Worm (Caenorhabditis elegans) whole organism, L2 larva: ENCODE data around the gene K12H6.8.

Experiments
- ceh-82 ChIP-seq: fragments of 150-350 bp; optimal IDR thresholded peaks from 2 replicates; lab custom pipeline; 2014; ENCODE audit warnings: missing biosample characterization, missing genetic modification characterization
- egl-27 ChIP-seq: sonication (generic microtip); optimal IDR thresholded peaks from 3 replicates; lab custom pipeline; 2017; ENCODE audit warnings: missing biosample characterization, missing genetic modification reagents, missing genetic modification characterization
- fos-1 ChIP-seq: fragments of 150-350 bp; optimal IDR thresholded peaks from 2 replicates; lab custom pipeline; 2014; ENCODE audit warnings: missing biosample characterization, missing genetic modification characterization
- lsy-2 ChIP-seq, 2 experiments: fragments of 150-350 bp in 1 of 2; sonication (generic microtip) in 1 of 2; optimal IDR thresholded peaks; 2 replicates each; lab custom pipeline; 2014 to 2017; ENCODE audit warnings: missing biosample characterization in 2 of 2, missing genetic modification characterization in 2 of 2
- mdl-1 ChIP-seq, 2 experiments: fragments of 150-350 bp in 1 of 2; sonication (generic microtip) in 1 of 2; optimal IDR thresholded peaks; 2 replicates each; lab custom pipeline; 2017; ENCODE audit warnings: missing biosample characterization in 2 of 2, missing genetic modification characterization in 2 of 2
- snpc-4 ChIP-seq: fragments of 150-350 bp; optimal IDR thresholded peaks from 2 replicates; lab custom pipeline; 2014; ENCODE audit warnings: missing biosample characterization, missing genetic modification characterization
- unc-39 ChIP-seq: fragments of 150-350 bp; optimal IDR thresholded peaks from 2 replicates; lab custom pipeline; 2014; ENCODE audit warnings: missing biosample characterization, missing genetic modification characterization

DNA sequence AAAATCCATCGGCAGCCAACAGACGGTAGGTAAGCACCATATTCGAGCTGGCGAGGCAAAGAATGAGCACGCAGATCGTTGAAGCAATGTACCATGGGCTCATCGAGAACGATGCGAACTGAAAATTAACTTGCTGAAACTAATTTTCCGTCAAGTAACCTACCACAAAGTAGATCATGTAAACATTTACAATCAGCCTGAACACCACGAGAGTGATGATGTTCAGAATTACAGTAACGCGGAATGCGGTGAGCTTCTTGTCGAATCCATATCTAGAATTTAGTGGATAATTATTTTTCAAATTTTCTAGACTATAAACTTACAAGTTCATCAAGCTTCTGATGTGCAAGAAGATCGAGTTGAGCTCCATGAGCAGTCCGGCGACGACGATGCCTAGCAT, 1.8 kb downstream of the K12H6.8 start:
- no peak for TF ChIP-seq egl-27 (tag; lab: Kevin White, UChicago)
- TF ChIP-seq ceh-82 (tag; lab: Kevin White, UChicago) = no peak
- no peak for TF ChIP-seq snpc-4 (tag; lab: Kevin White, UChicago)
- TF ChIP-seq fos-1 (tag; lab: Kevin White, UChicago) = no peak
- TF ChIP-seq mdl-1 (tag; optimal IDR thresholded peaks at IDR 0.05; lab: Kevin White, UChicago) = no peak
- no peak for TF ChIP-seq unc-39
- no peak for TF ChIP-seq lsy-2 (tag; optimal IDR thresholded peaks at IDR 0.05; lab: Kevin White, UChicago)
